Fruit fly (Drosophila melanogaster) whole organism, embryonic: ENCODE data around the gene CG14212.

ENCODE experiments used
- CG11247 ChIP-seq: fragments of 200-800 bp; sonication (Bioruptor generic); IDR thresholded peaks from 2 replicates; pipeline ENCODE4 v1.3.6; 2022; ENCODE audit warnings: missing biosample characterization, missing genetic modification characterization
- CG11398 ChIP-seq: fragments of 200-800 bp; sonication (Bioruptor generic); optimal IDR thresholded peaks from 2 replicates; lab custom pipeline; 2016; ENCODE audit warnings: missing biosample characterization, missing genetic modification characterization
- CG15479 ChIP-seq: fragments of 200-800 bp; sonication (Bioruptor generic); optimal IDR thresholded peaks from 3 replicates; lab custom pipeline; 2019; ENCODE audit warnings: missing biosample characterization, mild to moderate bottlenecking, missing genetic modification characterization, moderate library complexity
- CG18619 ChIP-seq: fragments of 200-800 bp; sonication (Bioruptor generic); optimal IDR thresholded peaks from 3 replicates; lab custom pipeline; 2017; ENCODE audit warnings: missing biosample characterization, mild to moderate bottlenecking, missing genetic modification characterization
- CG18764 ChIP-seq: fragments of 200-800 bp; sonication (Bioruptor generic); optimal IDR thresholded peaks from 3 replicates; lab custom pipeline; 2016; ENCODE audit warnings: missing biosample characterization, missing genetic modification characterization
- CG32532 ChIP-seq: fragments of 200-800 bp; sonication (Bioruptor generic); IDR thresholded peaks from 2 replicates; pipeline ENCODE4 v1.3.6; 2022; ENCODE audit warnings: missing biosample characterization, missing genetic modification characterization
- CG3281 ChIP-seq: fragments of 200-800 bp; sonication (Bioruptor generic); optimal IDR thresholded peaks from 3 replicates; lab custom pipeline; 2017; ENCODE audit warnings: missing biosample characterization, mild to moderate bottlenecking, missing genetic modification characterization
- CG42726 ChIP-seq: fragments of 200-800 bp; sonication (Bioruptor generic); IDR thresholded peaks from 2 replicates; pipeline ENCODE4 v1.3.6; 2022; ENCODE audit warnings: missing biosample characterization, missing genetic modification characterization; ENCODE audit not compliant: partially characterized antibody
- CG43689 ChIP-seq: fragments of 200-800 bp; sonication (Bioruptor generic); IDR thresholded peaks from 2 replicates; pipeline ENCODE4 v1.3.6; 2022; ENCODE audit warnings: missing biosample characterization, missing genetic modification characterization
- CG4854 ChIP-seq: fragments of 200-800 bp; sonication (Bioruptor generic); optimal IDR thresholded peaks from 2 replicates; lab custom pipeline; 2016; ENCODE audit warnings: missing biosample characterization, missing genetic modification characterization, inconsistent platforms
- CG7372 ChIP-seq: fragments of 200-800 bp; sonication (Bioruptor generic); IDR thresholded peaks from 2 replicates; pipeline ENCODE4 v1.3.6; 2022; ENCODE audit warnings: missing biosample characterization, missing genetic modification characterization
- CG8089 ChIP-seq: fragments of 200-800 bp; sonication (Bioruptor generic); optimal IDR thresholded peaks from 3 replicates; lab custom pipeline; 2016; ENCODE audit warnings: missing biosample characterization, missing genetic modification characterization
- CG8765 ChIP-seq: fragments of 200-800 bp; sonication (Bioruptor generic); IDR thresholded peaks from 2 replicates; pipeline ENCODE4 v1.3.6; 2022; ENCODE audit warnings: missing biosample characterization, missing genetic modification characterization
- CG9437 ChIP-seq: fragments of 200-800 bp; sonication (Bioruptor generic); optimal IDR thresholded peaks from 2 replicates; lab custom pipeline; 2018; ENCODE audit warnings: missing biosample characterization, mild to moderate bottlenecking, missing genetic modification characterization
- Dbx ChIP-seq: fragments of 200-800 bp; sonication (Bioruptor generic); IDR thresholded peaks from 3 replicates; pipeline ENCODE4 v1.3.6; 2022; ENCODE audit warnings: missing biosample characterization, missing genetic modification characterization
- Dek ChIP-seq: fragments of 200-800 bp; sonication (Bioruptor generic); optimal IDR thresholded peaks from 3 replicates; lab custom pipeline; 2019; ENCODE audit warnings: missing biosample characterization, mild to moderate bottlenecking, missing genetic modification characterization, moderate library complexity
- HLH54F ChIP-seq: fragments of 200-800 bp; sonication (Bioruptor generic); optimal IDR thresholded peaks from 3 replicates; lab custom pipeline; 2016; ENCODE audit warnings: missing biosample characterization, missing genetic modification characterization
- HLHmδ ChIP-seq: fragments of 200-800 bp; sonication (Bioruptor generic); optimal IDR thresholded peaks from 2 replicates; lab custom pipeline; 2018; ENCODE audit warnings: missing biosample characterization, mild to moderate bottlenecking, missing genetic modification characterization, moderate library complexity
- Hsf ChIP-seq: fragments of 200-800 bp; sonication (Bioruptor generic); optimal IDR thresholded peaks from 3 replicates; lab custom pipeline; 2016; ENCODE audit warnings: missing biosample characterization, missing genetic modification characterization
- Lpt ChIP-seq: fragments of >200 bp; optimal IDR thresholded peaks from 2 replicates; lab custom pipeline; 2018; ENCODE audit warnings: missing biosample characterization, missing genetic modification characterization
- Max ChIP-seq: fragments of 200-800 bp; sonication (Bioruptor generic); optimal IDR thresholded peaks from 2 replicates; lab custom pipeline; 2016; ENCODE audit warnings: missing biosample characterization, mild to moderate bottlenecking, missing genetic modification characterization
- Myb ChIP-seq: fragments of 200-800 bp; sonication (Bioruptor generic); optimal IDR thresholded peaks from 2 replicates; lab custom pipeline; 2016; ENCODE audit warnings: missing biosample characterization, missing genetic modification characterization
- Oaz ChIP-seq: fragments of 200-800 bp; sonication (Bioruptor generic); IDR thresholded peaks from 2 replicates; pipeline ENCODE4 v1.3.6; 2022; ENCODE audit warnings: missing biosample characterization, missing genetic modification characterization
- Sox102F ChIP-seq: fragments of 200-800 bp; sonication (Bioruptor generic); optimal IDR thresholded peaks from 2 replicates; lab custom pipeline; 2018; ENCODE audit warnings: missing biosample characterization, mild to moderate bottlenecking, missing genetic modification characterization, moderate library complexity
- Taf1 ChIP-seq: fragments of 200-800 bp; sonication (Bioruptor generic); IDR thresholded peaks from 2 replicates; pipeline ENCODE4 v1.3.6; 2022; ENCODE audit warnings: missing biosample characterization, missing genetic modification characterization
- amos ChIP-seq: fragments of 200-800 bp; sonication (Bioruptor generic); IDR thresholded peaks from 2 replicates; pipeline ENCODE4 v1.3.6; 2022; ENCODE audit warnings: missing biosample characterization, missing genetic modification characterization; ENCODE audit not compliant: partially characterized antibody
- ash1 ChIP-seq: fragments of 200-800 bp; sonication (Bioruptor generic); optimal IDR thresholded peaks from 2 replicates; lab custom pipeline; 2018; ENCODE audit warnings: missing biosample characterization, mild to moderate bottlenecking, missing genetic modification characterization
- btn ChIP-seq: fragments of 200-800 bp; sonication (Bioruptor generic); optimal IDR thresholded peaks from 2 replicates; lab custom pipeline; 2016; ENCODE audit warnings: missing biosample characterization, missing genetic modification characterization
- chinmo ChIP-seq: fragments of 200-800 bp; sonication (Bioruptor generic); IDR thresholded peaks from 4 replicates; pipeline ENCODE4 v1.3.6; 2022; ENCODE audit warnings: missing biosample characterization, missing genetic modification characterization; ENCODE audit not compliant: partially characterized antibody
- ci ChIP-seq: fragments of 200-800 bp; sonication (Bioruptor generic); IDR thresholded peaks from 3 replicates; pipeline ENCODE4 v1.3.6; 2022; ENCODE audit warnings: missing biosample characterization, missing genetic modification characterization
- crc ChIP-seq: fragments of 200-800 bp; sonication (Bioruptor generic); optimal IDR thresholded peaks from 2 replicates; lab custom pipeline; 2016; ENCODE audit warnings: missing biosample characterization, missing genetic modification characterization
- danr ChIP-seq: fragments of 200-800 bp; sonication (Bioruptor generic); IDR thresholded peaks from 2 replicates; pipeline ENCODE4 v1.3.6; 2022; ENCODE audit warnings: missing biosample characterization, missing genetic modification characterization
- dati ChIP-seq: fragments of 200-800 bp; sonication (Bioruptor generic); IDR thresholded peaks from 2 replicates; pipeline ENCODE4 v1.3.6; 2022; ENCODE audit warnings: missing biosample characterization, missing genetic modification characterization
- fd96Cb ChIP-seq: fragments of 200-800 bp; sonication (Bioruptor generic); optimal IDR thresholded peaks from 2 replicates; lab custom pipeline; 2018; ENCODE audit warnings: missing biosample characterization, mild to moderate bottlenecking, missing genetic modification characterization, moderate library complexity
- fru ChIP-seq: fragments of >200 bp; optimal IDR thresholded peaks from 2 replicates; lab custom pipeline; 2017
- gcm ChIP-seq: fragments of 200-800 bp; sonication (Bioruptor generic); optimal IDR thresholded peaks from 2 replicates; lab custom pipeline; 2019; ENCODE audit warnings: missing biosample characterization, mild to moderate bottlenecking, missing genetic modification characterization, moderate library complexity
- gsb-n ChIP-seq: fragments of 200-800 bp; sonication (Bioruptor generic); optimal IDR thresholded peaks from 3 replicates; lab custom pipeline; 2018; ENCODE audit warnings: missing biosample characterization, mild to moderate bottlenecking, missing genetic modification characterization
- hbn ChIP-seq: fragments of 200-800 bp; sonication (Bioruptor generic); IDR thresholded peaks from 2 replicates; pipeline ENCODE4 v1.3.6; 2022; ENCODE audit warnings: missing biosample characterization, missing genetic modification characterization; ENCODE audit not compliant: partially characterized antibody
- hkb ChIP-seq, 2 experiments: fragments of 200-800 bp in 1 of 2; fragments of >200 bp in 1 of 2; sonication (Bioruptor generic) in 1 of 2; IDR thresholded peaks in 1 of 2; optimal IDR thresholded peaks in 1 of 2; 2 replicates each; pipeline versions ENCODE4 v1.3.6 to Lab custom; 2017 to 2022; ENCODE audit warnings: missing biosample characterization in 1 of 2, missing genetic modification characterization in 1 of 2
- jigr1 ChIP-seq: fragments of 200-800 bp; sonication (Bioruptor generic); IDR thresholded peaks from 3 replicates; pipeline ENCODE4 v1.3.6; 2022; ENCODE audit warnings: missing biosample characterization, missing genetic modification characterization
- ken ChIP-seq: fragments of 200-800 bp; sonication (Bioruptor generic); IDR thresholded peaks from 3 replicates; pipeline ENCODE4 v1.3.6; 2022; ENCODE audit warnings: missing biosample characterization, missing genetic modification characterization
- lab ChIP-seq: fragments of 200-800 bp; sonication (Bioruptor generic); optimal IDR thresholded peaks from 3 replicates; lab custom pipeline; 2017; ENCODE audit warnings: missing biosample characterization, missing genetic modification characterization, mild to moderate bottlenecking, moderate library complexity, missing genetic modification reagents
- maf-S ChIP-seq: fragments of 200-800 bp; sonication (Bioruptor generic); optimal IDR thresholded peaks from 2 replicates; lab custom pipeline; 2016; ENCODE audit warnings: missing biosample characterization, missing genetic modification characterization
- mirr ChIP-seq: fragments of 200-800 bp; sonication (Bioruptor generic); optimal IDR thresholded peaks from 3 replicates; lab custom pipeline; 2018; ENCODE audit warnings: missing biosample characterization, mild to moderate bottlenecking, missing genetic modification characterization
- p53 ChIP-seq: fragments of 200-800 bp; sonication (Bioruptor generic); optimal IDR thresholded peaks from 2 replicates; lab custom pipeline; 2016; ENCODE audit warnings: missing biosample characterization, missing genetic modification characterization
- pros ChIP-seq: fragments of 200-800 bp; sonication (Bioruptor generic); optimal IDR thresholded peaks from 3 replicates; lab custom pipeline; 2019; ENCODE audit warnings: missing biosample characterization, mild to moderate bottlenecking, missing genetic modification characterization, moderate library complexity
- tio ChIP-seq: fragments of 200-800 bp; sonication (Bioruptor generic); optimal IDR thresholded peaks from 2 replicates; lab custom pipeline; 2017; ENCODE audit warnings: missing biosample characterization, missing genetic modification characterization, inconsistent platforms
- wek ChIP-seq: fragments of 200-800 bp; sonication (Bioruptor generic); optimal IDR thresholded peaks from 3 replicates; lab custom pipeline; 2018; ENCODE audit warnings: missing biosample characterization, mild to moderate bottlenecking, missing genetic modification characterization, moderate library complexity
- z ChIP-seq: fragments of 200-800 bp; sonication (Bioruptor generic); IDR thresholded peaks from 3 replicates; pipeline ENCODE4 v1.3.6; 2022; ENCODE audit warnings: missing biosample characterization, missing genetic modification characterization
- zen2 ChIP-seq: fragments of 200-800 bp; sonication (Bioruptor generic); IDR thresholded peaks from 3 replicates; pipeline ENCODE4 v1.3.6; 2022; ENCODE audit warnings: missing biosample characterization, missing genetic modification characterization; ENCODE audit not compliant: partially characterized antibody
- zf30C ChIP-seq: fragments of 200-800 bp; sonication (Bioruptor generic); optimal IDR thresholded peaks from 3 replicates; lab custom pipeline; 2018; ENCODE audit warnings: missing biosample characterization, mild to moderate bottlenecking, missing genetic modification characterization

The CG14212 gene

dm6 chrX:19663196-19663858, 37.8 kb downstream of the CG14212 start (continued):
- TF ChIP-seq crc (GFP tag; lab: Kevin White, UChicago) (no peak), maf-S (GFP tag; lab: Kevin White, UChicago) (no peak), ken (GFP tag; lab: Robert Waterston, UW) (no peak), zf30C (GFP tag; lab: Kevin White, UChicago) (no peak), Sox102F (GFP tag; lab: Kevin White, UChicago) (no peak), CG8089 (GFP tag; lab: Kevin White, UChicago) (no peak), z (GFP tag; lab: Robert Waterston, UW) (no peak), Oaz (GFP tag; lab: Robert Waterston, UW) (no peak), Lpt (GFP tag; lab: Kevin White, UChicago) (no peak), gsb-n (tag; lab: Kevin White, UChicago) (no peak), mirr (GFP tag; lab: Kevin White, UChicago) (no peak), Dek (peak; percentile 32), ash1 (GFP tag; lab: Kevin White, UChicago) (no peak), ci (no peak), pros (GFP tag; lab: Kevin White, UChicago) (no peak), Myb (GFP tag; lab: Kevin White, UChicago) (no peak), CG32532 (GFP tag; lab: Robert Waterston, UW) (no peak; the same call in 1 of the 2 replicates), hbn (no peak), CG11398 (no peak), amos (GFP tag; lab: Robert Waterston, UW) (no peak), Hsf (GFP tag; lab: Kevin White, UChicago) (peak; percentile 34), CG18619 (GFP tag; lab: Kevin White, UChicago) (peak; percentile 71), HLH54F (GFP tag; lab: Kevin White, UChicago) (peak; percentile 37), zen2 (GFP tag; lab: Robert Waterston, UW) (no peak), CG7372 (GFP tag; lab: Robert Waterston, UW) (no peak), CG4854 (GFP tag; lab: Kevin White, UChicago) (no peak), Max (GFP tag; lab: Kevin White, UChicago) (peak; percentile 58), Dbx (GFP tag; lab: Robert Waterston, UW) (no peak), chinmo (no peak), CG9437 (GFP tag; lab: Kevin White, UChicago) (peak; percentile 76), wek (GFP tag; lab: Kevin White, UChicago) (no peak), Taf1 (GFP tag; lab: Robert Waterston, UW) (no peak), gcm (GFP tag; lab: Kevin White, UChicago) (no peak), CG42726 (GFP tag; lab: Robert Waterston, UW) (no peak), hkb (optimal IDR thresholded peaks at IDR 0.05; lab: Kevin White, UChicago) (no peak), hkb (GFP tag; IDR thresholded peaks at IDR 0.05; lab: Robert Waterston, UW) (no peak), jigr1 (GFP tag; lab: Robert Waterston, UW) (no peak), danr (GFP tag; lab: Robert Waterston, UW) (no peak), CG15479 (GFP tag; lab: Kevin White, UChicago) (no peak), tio (GFP tag; lab: Kevin White, UChicago) (no peak), fru (lab: Kevin White, UChicago) (no peak), fd96Cb (tag; lab: Kevin White, UChicago) (peak; percentile 37), CG11247 (GFP tag; lab: Robert Waterston, UW) (no peak; the same call in 1 of the 2 replicates), CG3281 (peak; percentile 56), CG8765 (no peak), HLHmδ (GFP tag; lab: Kevin White, UChicago) (no peak), dati (GFP tag; lab: Robert Waterston, UW) (no peak), btn (no peak), CG43689 (no peak), lab (GFP tag; lab: Kevin White, UChicago) (peak; percentile 50), CG18764 (no peak), p53 (GFP tag; lab: Kevin White, UChicago) (no peak)
